Fruit fly (Drosophila melanogaster): ENCODE data around the gene CG9689.
A peak's percentile ranks its signal among the peaks of the same experiment; 100 is the strongest.

Gene CG9689

DNA sequence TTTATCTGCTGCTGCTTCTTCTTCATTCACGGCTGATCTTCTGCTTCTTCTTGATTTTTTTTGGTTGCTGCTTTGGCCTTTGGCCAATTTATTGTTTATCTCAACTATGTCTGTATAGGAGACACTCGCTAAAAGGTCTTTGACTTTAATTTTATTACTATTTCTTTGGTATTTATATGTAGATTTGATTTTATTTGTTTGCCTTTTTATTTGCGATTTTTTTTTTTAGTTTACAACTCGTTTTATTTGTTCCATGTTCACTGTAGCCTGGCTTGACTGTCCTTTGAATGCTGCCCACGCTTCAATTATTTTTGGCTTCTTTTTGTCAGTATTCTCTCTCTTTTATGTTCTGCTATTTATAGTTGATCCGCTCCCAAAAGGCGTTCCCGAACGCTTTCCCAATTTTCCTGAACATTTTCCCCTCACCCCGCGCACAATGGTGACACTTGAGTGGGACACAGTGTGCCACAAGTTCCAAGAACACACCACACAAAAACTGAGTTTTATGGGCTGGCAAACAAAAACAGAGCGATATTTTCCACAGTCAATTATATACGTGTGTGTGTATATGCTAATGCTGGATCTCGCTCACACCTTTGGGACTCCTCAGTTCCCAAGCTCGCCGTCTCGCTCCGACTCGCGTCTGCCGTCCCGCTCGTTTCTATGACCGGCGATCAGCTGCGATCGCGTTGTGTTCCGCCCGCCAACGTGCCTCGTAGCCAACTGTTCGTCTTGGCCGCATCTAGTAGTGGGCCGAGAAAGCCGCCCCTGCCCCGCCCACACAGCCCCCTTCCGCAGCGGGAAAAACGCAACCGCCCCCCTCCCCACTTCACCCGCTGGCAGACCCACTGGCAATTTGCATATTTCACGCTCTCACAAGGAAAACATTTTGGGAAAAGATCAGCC is 5.6 kb upstream of the CG9689 start, which contains the start of gene CG15247 (continued):
- TF ChIP-seq disco-r (GFP tag; optimal IDR thresholded peaks at IDR 0.05) (no peak), CG6254 (GFP tag; optimal IDR thresholded peaks at IDR 0.05) (peak; percentile 5), CG5245 (GFP tag; optimal IDR thresholded peaks at IDR 0.05) (peak; percentile 52), knrl (GFP tag; IDR thresholded peaks at IDR 0.05; ENCODE audit: partially characterized antibody) (no peak), maf-S (GFP tag; optimal IDR thresholded peaks at IDR 0.05) (peak; percentile 47), pum (GFP tag; optimal IDR thresholded peaks at IDR 0.05) (peak; percentile 80), Jarid2 (GFP tag; optimal IDR thresholded peaks at IDR 0.05) (no peak), cg (GFP tag; optimal IDR thresholded peaks at IDR 0.05) (peak; percentile 44), fd102C (GFP tag; optimal IDR thresholded peaks at IDR 0.05) (no peak), CG1602 (GFP tag; optimal IDR thresholded peaks at IDR 0.05) (peak; percentile 69), TFAM (GFP tag; optimal IDR thresholded peaks at IDR 0.05) (no peak), CG2889 (GFP tag; IDR thresholded peaks at IDR 0.05) (peak; percentile 63), fru (optimal IDR thresholded peaks at IDR 0.05) (no peak), sens (GFP tag) (peak; percentile 95), hkb (optimal IDR thresholded peaks at IDR 0.05) (no peak), hkb (GFP tag; IDR thresholded peaks at IDR 0.05) (peak; percentile 80), ab (GFP tag; optimal IDR thresholded peaks at IDR 0.05) (no peak), gcm2 (GFP tag; optimal IDR thresholded peaks at IDR 0.05) (no peak), CG2120 (GFP tag; optimal IDR thresholded peaks at IDR 0.05) (peak; percentile 82), C15 (GFP tag; IDR thresholded peaks at IDR 0.05) (peak; percentile 54; the same call in 1 of the 3 replicates), aop (GFP tag; IDR thresholded peaks at IDR 0.05) (peak; percentile 68; the same call in 1 of the 2 replicates), gsb-n (tag; optimal IDR thresholded peaks at IDR 0.05) (peak; percentile 64), Ada2b (GFP tag; IDR thresholded peaks at IDR 0.05) (peak; percentile 83), CG2875 (GFP tag; optimal IDR thresholded peaks at IDR 0.05) (peak; percentile 43), CG12155 (GFP tag; optimal IDR thresholded peaks at IDR 0.05) (peak; percentile 67), CG1233 (GFP tag; optimal IDR thresholded peaks at IDR 0.05) (peak; percentile 50), CG1792 (GFP tag; optimal IDR thresholded peaks at IDR 0.05) (peak; percentile 54), sisA (GFP tag; IDR thresholded peaks at IDR 0.05) (peak; percentile 78), Dref (GFP tag; IDR thresholded peaks at IDR 0.05) (no peak), Xrp1 (GFP tag; IDR thresholded peaks at IDR 0.05) (peak; percentile 83), CG2129 (GFP tag; IDR thresholded peaks at IDR 0.05; ENCODE audit: partially characterized antibody) (no peak), vnd (GFP tag; IDR thresholded peaks at IDR 0.05; ENCODE audit: partially characterized antibody) (no peak), eve (GFP tag; optimal IDR thresholded peaks at IDR 0.05) (peak in 1 of 2 experiments; percentile 66), Ets65A (GFP tag) (peak; percentile 40), CG10654 (GFP tag; optimal IDR thresholded peaks at IDR 0.05) (peak; percentile 53), NC2β (GFP tag; optimal IDR thresholded peaks at IDR 0.05) (peak; percentile 24), Sry-β (GFP tag; optimal IDR thresholded peaks at IDR 0.05) (no peak), ssp (GFP tag; IDR thresholded peaks at IDR 0.05) (peak; percentile 64), CG17328 (GFP tag; IDR thresholded peaks at IDR 0.05) (peak; percentile 69), sna (GFP tag; IDR thresholded peaks at IDR 0.05; ENCODE audit: partially characterized antibody) (no peak), CG11504 (tag; optimal IDR thresholded peaks at IDR 0.05) (peak; percentile 79), CG12299 (tag; optimal IDR thresholded peaks at IDR 0.05) (peak; percentile 37), NC2α (GFP tag; optimal IDR thresholded peaks at IDR 0.05) (no peak), ind (GFP tag; optimal IDR thresholded peaks at IDR 0.05) (peak; percentile 68), CkIIα-i1 (GFP tag; IDR thresholded peaks at IDR 0.05) (no peak), fd96Cb (tag; optimal IDR thresholded peaks at IDR 0.05) (peak; percentile 75), E2f2 (GFP tag; IDR thresholded peaks at IDR 0.05) (peak; percentile 42), Oaz (GFP tag; IDR thresholded peaks at IDR 0.05) (0 out of 2 replicates have a peak, but pooled peaks have one; percentile 10), tna (GFP tag; IDR thresholded peaks at IDR 0.05; ENCODE audit: partially characterized antibody) (0 out of 2 replicates have a peak, but pooled peaks have one; percentile 12), ems (GFP tag; optimal IDR thresholded peaks at IDR 0.05) (peak; percentile 47)
